Worm (Caenorhabditis elegans) whole organism, L4 larva: ENCODE measurements around the gene meg-3.

Experiments
- ctbp-1 ChIP-seq: fragments of 200-800 bp; sonication (Bioruptor generic); IDR thresholded peaks from 2 replicates; pipeline ENCODE4 v1.3.6; 2022; ENCODE audit warnings: missing genetic modification reagents, missing genetic modification characterization, missing compliant biosample characterization
- egl-27 ChIP-seq: sonication (generic microtip); optimal IDR thresholded peaks from 3 replicates; lab custom pipeline; 2017; ENCODE audit warnings: missing biosample characterization, missing genetic modification reagents, missing genetic modification characterization
- lin-15B ChIP-seq: fragments of 150-350 bp; sonication (generic microtip); optimal IDR thresholded peaks from 3 replicates; lab custom pipeline; 2014; ENCODE audit warnings: missing biosample characterization, missing genetic modification characterization
- lin-29 ChIP-seq: fragments of 200-800 bp; sonication (Bioruptor generic); IDR thresholded peaks from 2 replicates; pipeline ENCODE4 v1.3.6; 2022; ENCODE audit warnings: missing genetic modification reagents, missing genetic modification characterization, missing compliant biosample characterization
- lsy-2 ChIP-seq, 2 experiments: fragments of 150-350 bp in 1 of 2; sonication (generic microtip) in 1 of 2; optimal IDR thresholded peaks; 2 replicates each; lab custom pipeline; 2014 to 2017; ENCODE audit warnings: missing biosample characterization in 2 of 2, missing genetic modification characterization in 2 of 2
- nhr-77 ChIP-seq: fragments of 150-350 bp; optimal IDR thresholded peaks from 2 replicates; lab custom pipeline; 2014; ENCODE audit warnings: missing biosample characterization, missing genetic modification characterization
- skn-1 ChIP-seq: fragments of 150-350 bp; optimal IDR thresholded peaks from 2 replicates; lab custom pipeline; 2014; ENCODE audit warnings: missing biosample characterization, missing genetic modification characterization
- snpc-4 ChIP-seq: fragments of 150-350 bp; optimal IDR thresholded peaks from 2 replicates; lab custom pipeline; 2014; ENCODE audit warnings: missing biosample characterization, missing genetic modification characterization
- zip-11 ChIP-seq: fragments of 200-800 bp; sonication (Bioruptor generic); IDR thresholded peaks from 2 replicates; pipeline ENCODE4 v1.3.6; 2022; ENCODE audit warnings: missing genetic modification characterization, missing compliant biosample characterization

- TF ChIP-seq ctbp-1 (no peak), egl-27 (tag; lab: Kevin White, UChicago) (no peak), nhr-77 (no peak), zip-11 (GFP tag; lab: Robert Waterston, UW) (no peak), snpc-4 (tag; lab: Kevin White, UChicago) (no peak), lin-15B (tag; lab: Kevin White, UChicago) (no peak), lsy-2 (tag; optimal IDR thresholded peaks at IDR 0.05; lab: Kevin White, UChicago) (no peak), lin-29 (GFP tag; lab: Robert Waterston, UW) (no peak), skn-1 (tag; lab: Kevin White, UChicago) (no peak)
Measured at ce11 chrX:1975692-1976091, 13.7 kb downstream of the meg-3 start, which contains the start of gene F52D2.6.
